Worm (Caenorhabditis elegans): ENCODE measurements around the gene pfkb-1.2.
A peak's percentile ranks its signal among the peaks of the same experiment; 100 is the strongest.

pfkb-1.2 gene

DNA sequence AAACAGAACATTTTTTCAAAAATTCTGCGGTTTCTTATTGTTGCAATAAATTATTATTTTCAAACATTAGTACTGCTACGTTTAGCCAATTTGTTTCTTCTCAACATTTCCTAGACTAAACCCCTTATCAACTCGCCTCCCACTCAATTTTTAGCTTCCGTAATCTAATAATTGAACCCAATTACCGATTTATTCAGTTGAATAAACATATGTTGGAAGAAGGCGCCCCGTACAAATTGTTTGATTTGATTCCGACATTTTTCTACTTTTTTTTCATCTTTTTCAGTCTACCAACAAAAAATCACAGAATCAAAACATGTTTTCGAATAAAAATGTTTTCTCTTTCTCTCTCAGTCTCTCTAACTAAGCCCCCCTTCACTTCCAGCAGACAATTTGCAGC, 39.0 kb upstream of the pfkb-1.2 start:
- TF ChIP-seq fos-1 (tag; optimal IDR thresholded peaks at IDR 0.05) (no peak), ces-1 (GFP tag; optimal IDR thresholded peaks at IDR 0.05) (peak; percentile 75)

DNA sequence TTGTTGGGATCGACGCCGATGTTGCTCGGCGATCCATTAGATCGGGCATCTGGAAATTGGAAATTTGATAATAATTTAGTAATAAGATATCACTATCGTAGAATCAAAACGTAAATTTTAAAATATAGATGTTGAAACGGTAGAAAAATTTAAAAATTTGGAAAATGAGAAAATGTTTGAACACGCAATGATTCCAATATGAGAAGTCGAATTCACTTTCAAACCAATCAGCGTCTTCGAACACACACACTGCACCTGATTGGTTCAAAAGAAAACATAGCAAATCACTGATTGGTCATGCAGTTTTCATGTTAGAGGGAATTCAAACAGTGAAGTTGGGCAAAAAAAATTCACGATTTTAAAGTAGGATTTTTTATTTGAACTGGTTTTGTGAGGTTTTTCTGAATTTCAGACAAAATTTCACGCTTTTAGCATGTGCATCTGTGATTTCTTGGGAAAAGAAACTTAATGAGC, 38.4 kb upstream of the pfkb-1.2 start, which contains the start of gene H04M03.12:
Gene H04M03.12, minus strand, starts transcription at position 51 of the 474 bp plus-strand sequence.
- no peak for TF ChIP-seq ZK546.5 (tag; optimal IDR thresholded peaks at IDR 0.05)

DNA sequence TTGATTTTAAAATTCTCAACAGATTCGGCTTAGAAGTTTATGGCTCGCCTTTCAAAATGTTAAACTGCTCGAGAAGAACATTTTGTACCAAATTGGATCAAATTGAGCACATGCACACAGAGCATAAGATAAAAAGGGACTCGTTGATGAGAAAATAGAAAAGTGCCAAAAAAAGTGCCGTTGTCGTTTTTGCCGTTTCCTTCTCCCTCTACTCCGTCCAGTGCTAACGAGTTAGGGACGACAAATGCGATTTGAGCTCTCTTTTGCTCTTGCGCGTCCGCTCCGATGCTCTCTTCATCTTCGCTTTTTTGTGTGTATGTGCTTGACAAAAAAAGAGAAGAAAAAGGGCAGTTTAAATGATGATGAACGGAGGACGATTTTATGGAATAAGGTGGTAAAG, 26.6 kb upstream of the pfkb-1.2 start:
- TF ChIP-seq ces-1 (GFP tag; optimal IDR thresholded peaks at IDR 0.05) (peak; percentile 64), pqm-1 (tag; optimal IDR thresholded peaks at IDR 0.05) (no peak), aha-1 (tag) (peak; percentile 66), attf-4 (tag; optimal IDR thresholded peaks at IDR 0.05) (no peak), mdt-29 (GFP tag; IDR thresholded peaks at IDR 0.05) (no peak), ctbp-1 (GFP tag; IDR thresholded peaks at IDR 0.05) (no peak), fkh-10 (GFP tag; optimal IDR thresholded peaks at IDR 0.05) (peak; percentile 90), ztf-7 (tag; optimal IDR thresholded peaks at IDR 0.05) (no peak), unc-62 (GFP tag; optimal IDR thresholded peaks at IDR 0.05 in 1 of 2) (no peak), unc-62 (tag; optimal IDR thresholded peaks at IDR 0.05) (no peak), jun-1 (tag; optimal IDR thresholded peaks at IDR 0.05) (no peak), skn-1 (tag; optimal IDR thresholded peaks at IDR 0.05) (no peak), daf-16 (GFP tag; optimal IDR thresholded peaks at IDR 0.05) (no peak), daf-16 (tag; optimal IDR thresholded peaks at IDR 0.05) (no peak), mep-1 (tag; optimal IDR thresholded peaks at IDR 0.05) (no peak), nhr-237 (tag; optimal IDR thresholded peaks at IDR 0.05) (no peak), pha-4 (GFP tag; IDR thresholded peaks at IDR 0.05) (no peak), pha-4 (tag; optimal IDR thresholded peaks at IDR 0.05) (no peak)

DNA sequence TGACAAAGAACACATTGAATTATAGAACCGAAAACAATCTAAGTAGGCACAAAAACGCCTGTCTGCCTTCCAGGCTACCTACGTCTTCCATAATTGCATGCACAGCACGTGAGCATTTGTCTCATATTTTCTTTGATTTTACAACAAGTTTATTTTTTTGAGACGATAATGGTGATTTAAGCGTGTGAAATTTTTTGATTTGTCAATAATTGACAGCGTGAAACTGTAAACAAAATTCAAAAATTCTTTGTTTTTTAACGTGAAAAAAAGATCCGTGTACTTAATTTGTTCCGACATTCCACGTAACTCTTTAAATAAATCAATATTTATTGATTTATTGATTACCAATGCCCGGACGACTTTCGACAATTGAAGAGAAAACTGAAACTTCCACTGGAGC, 24.7 kb upstream of the pfkb-1.2 start, which contains the start of gene dhhc-13:
Gene dhhc-13, plus strand, starts transcription at position 301 of the 400 bp plus-strand sequence.
- TF ChIP-seq ceh-28 (tag; optimal IDR thresholded peaks at IDR 0.05) (peak; percentile 71), lin-39 (tag; optimal IDR thresholded peaks at IDR 0.05) (no peak)

DNA sequence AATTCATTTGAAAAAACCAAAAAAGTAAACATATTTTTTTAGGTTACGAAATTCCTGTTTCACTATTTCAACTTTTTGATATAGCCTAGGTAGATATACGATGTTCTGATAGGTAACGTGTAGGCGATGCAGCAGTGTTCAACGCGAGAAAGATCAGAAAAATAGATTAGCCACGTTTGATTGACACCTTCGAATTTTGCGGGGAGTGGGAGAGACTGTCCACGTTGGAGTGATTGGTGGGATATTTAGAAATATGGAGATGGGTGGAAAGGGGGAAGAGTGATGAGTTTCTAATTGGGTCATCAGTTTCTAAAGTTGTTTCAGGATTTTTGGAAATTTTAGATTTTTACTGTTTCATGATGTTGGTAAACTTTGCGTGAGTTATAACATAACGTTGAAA, 18.6 kb upstream of the pfkb-1.2 start:
- no peak for TF ChIP-seq tag-97 (GFP tag; IDR thresholded peaks at IDR 0.05)
- peak in 1 of 2 experiments; percentile 90 for TF ChIP-seq unc-62 (GFP tag; optimal IDR thresholded peaks at IDR 0.05 in 1 of 2)
- TF ChIP-seq unc-62 (tag; optimal IDR thresholded peaks at IDR 0.05), result no peak

DNA sequence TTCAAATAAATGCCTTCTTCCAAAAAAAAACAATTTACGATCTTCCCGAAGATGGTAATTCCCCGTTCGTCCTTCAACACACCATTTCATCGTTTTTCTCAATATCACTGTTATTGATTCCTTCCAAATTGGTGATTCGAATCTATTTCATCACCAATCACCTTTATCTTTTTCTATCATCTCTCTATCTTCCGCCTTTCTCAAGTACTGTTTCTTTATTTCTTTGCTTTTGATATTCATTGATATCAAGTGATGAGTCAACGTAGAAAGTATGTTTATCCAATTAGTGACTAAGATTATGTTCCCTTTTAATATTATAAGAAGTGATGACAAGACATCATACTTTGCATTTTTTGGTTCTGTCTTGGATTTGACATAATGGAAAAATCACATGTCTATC, 17.5 kb upstream of the pfkb-1.2 start:
- TF ChIP-seq nhr-102 (tag; optimal IDR thresholded peaks at IDR 0.05) (no peak), ceh-28 (tag; optimal IDR thresholded peaks at IDR 0.05) (no peak), gei-8 (GFP tag; optimal IDR thresholded peaks at IDR 0.05) (no peak), T26A8.4 (GFP tag; IDR thresholded peaks at IDR 0.05) (no peak)

DNA sequence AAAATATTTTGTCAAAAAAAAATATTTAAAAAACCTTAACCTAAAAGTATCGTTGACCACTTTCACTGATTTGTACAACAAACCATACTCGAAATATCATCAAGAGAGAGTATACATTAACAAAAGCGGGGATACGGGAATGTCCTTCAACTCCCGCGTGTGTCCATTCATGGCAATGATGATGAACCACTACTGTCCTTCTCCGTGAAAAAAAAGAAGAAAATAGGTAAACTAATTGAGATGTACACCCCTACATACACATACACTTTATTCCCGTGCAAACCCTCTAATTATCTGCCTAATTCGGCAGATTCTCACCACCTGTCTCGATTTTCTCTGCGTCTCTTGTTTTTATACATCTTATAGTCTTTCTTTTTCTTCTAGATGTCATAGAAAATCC, 15.1 kb upstream of the pfkb-1.2 start:
- TF ChIP-seq zip-11 (GFP tag; IDR thresholded peaks at IDR 0.05) (no peak), arid-1 (GFP tag; conservative IDR thresholded peaks at IDR 0.05) (no peak), hmg-1.1 (GFP tag; IDR thresholded peaks at IDR 0.05) (no peak), ztf-11 (tag; optimal IDR thresholded peaks at IDR 0.05) (no peak), ceh-28 (tag; optimal IDR thresholded peaks at IDR 0.05) (no peak), aha-1 (tag) (peak; percentile 85), lir-3 (tag; optimal IDR thresholded peaks at IDR 0.05) (no peak), ceh-44 (GFP tag; IDR thresholded peaks at IDR 0.05) (no peak), ceh-20 (GFP tag; IDR thresholded peaks at IDR 0.05) (no peak), zip-2 (tag; optimal IDR thresholded peaks at IDR 0.05) (no peak), dmd-6 (GFP tag; IDR thresholded peaks at IDR 0.05) (no peak), nhr-28 (tag; optimal IDR thresholded peaks at IDR 0.05) (peak; percentile 8), daf-16 (GFP tag; optimal IDR thresholded peaks at IDR 0.05) (no peak), daf-16 (tag; optimal IDR thresholded peaks at IDR 0.05) (no peak), nhr-237 (tag; optimal IDR thresholded peaks at IDR 0.05) (no peak), mep-1 (tag; optimal IDR thresholded peaks at IDR 0.05) (no peak), ceh-32 (tag; optimal IDR thresholded peaks at IDR 0.05; ENCODE audit: poor library complexity) (no peak), mxl-3 (GFP tag; optimal IDR thresholded peaks at IDR 0.05) (peak; percentile 44)

All from whole organism, L4 larva.